Fruit fly (Drosophila melanogaster): ENCODE results near the gene CG34299.

The CG34299 gene

dm6 chr3R:30205946-30206345 is 43.4 kb upstream of the CG34299 start:
- TF ChIP-seq Mnt (GFP tag; optimal IDR thresholded peaks at IDR 0.05), result peak; percentile 24
- no peak for TF ChIP-seq kay (GFP tag; ENCODE audit: borderline replicate concordance)
- TF ChIP-seq CG11617 (GFP tag; optimal IDR thresholded peaks at IDR 0.05), result no peak
- TF ChIP-seq CG7045 (GFP tag; optimal IDR thresholded peaks at IDR 0.05), result no peak
- TF ChIP-seq cnc (optimal IDR thresholded peaks at IDR 0.05), result no peak
- peak; percentile 67 for TF ChIP-seq bab1 (GFP tag; optimal IDR thresholded peaks at IDR 0.05)

- TF ChIP-seq CG11617 (GFP tag; optimal IDR thresholded peaks at IDR 0.05) (no peak), CG7101 (tag; optimal IDR thresholded peaks at IDR 0.05) (no peak), bab1 (GFP tag; optimal IDR thresholded peaks at IDR 0.05) (no peak), Clk (GFP tag; optimal IDR thresholded peaks at IDR 0.05) (no peak), CG1620 (GFP tag; optimal IDR thresholded peaks at IDR 0.05) (no peak), cic (GFP tag; optimal IDR thresholded peaks at IDR 0.05) (no peak), CG14711 (tag; optimal IDR thresholded peaks at IDR 0.05) (no peak), CG7045 (GFP tag; optimal IDR thresholded peaks at IDR 0.05) (no peak), toe (GFP tag; optimal IDR thresholded peaks at IDR 0.05) (no peak), CG33017 (tag; optimal IDR thresholded peaks at IDR 0.05) (no peak), cnc (optimal IDR thresholded peaks at IDR 0.05) (no peak), Crg-1 (GFP tag; optimal IDR thresholded peaks at IDR 0.05) (no peak), CG5204 (GFP tag; optimal IDR thresholded peaks at IDR 0.05) (no peak), pad (GFP tag; optimal IDR thresholded peaks at IDR 0.05) (no peak), ovo (GFP tag; optimal IDR thresholded peaks at IDR 0.05) (no peak), tj (GFP tag; optimal IDR thresholded peaks at IDR 0.05) (no peak), kay (GFP tag; ENCODE audit: borderline replicate concordance) (no peak)
Measured at dm6 chr3R:30208011-30208410, 41.4 kb upstream of the CG34299 start.

- peak; percentile 59 for TF ChIP-seq tj (GFP tag; optimal IDR thresholded peaks at IDR 0.05)
- TF ChIP-seq pad (GFP tag; optimal IDR thresholded peaks at IDR 0.05), result peak; percentile 55
- TF ChIP-seq CG7045 (GFP tag; optimal IDR thresholded peaks at IDR 0.05), result peak; percentile 67
- peak; percentile 67 for TF ChIP-seq kay (GFP tag; ENCODE audit: borderline replicate concordance)
- TF ChIP-seq CG12768 (GFP tag; optimal IDR thresholded peaks at IDR 0.05), result peak; percentile 64
- peak; percentile 69 for TF ChIP-seq Hr96 (GFP tag; optimal IDR thresholded peaks at IDR 0.05)
- peak; percentile 69 for TF ChIP-seq CG1620 (GFP tag; optimal IDR thresholded peaks at IDR 0.05)
- TF ChIP-seq cic (GFP tag; optimal IDR thresholded peaks at IDR 0.05), result peak; percentile 51
- TF ChIP-seq cnc (optimal IDR thresholded peaks at IDR 0.05), result no peak
- TF ChIP-seq Clk (GFP tag; optimal IDR thresholded peaks at IDR 0.05), result peak; percentile 62
- peak; percentile 69 for TF ChIP-seq CG33017 (tag; optimal IDR thresholded peaks at IDR 0.05)
- TF ChIP-seq bab1 (GFP tag; optimal IDR thresholded peaks at IDR 0.05), result peak; percentile 84
- TF ChIP-seq ovo (GFP tag; optimal IDR thresholded peaks at IDR 0.05), result peak; percentile 52
- TF ChIP-seq CG14711 (tag; optimal IDR thresholded peaks at IDR 0.05), result peak; percentile 55
- TF ChIP-seq CG7101 (tag; optimal IDR thresholded peaks at IDR 0.05), result peak; percentile 75
- TF ChIP-seq Mnt (GFP tag; optimal IDR thresholded peaks at IDR 0.05), result peak; percentile 75
- TF ChIP-seq CG11617 (GFP tag; optimal IDR thresholded peaks at IDR 0.05), result peak; percentile 88
- peak; percentile 74 for TF ChIP-seq toe (GFP tag; optimal IDR thresholded peaks at IDR 0.05)
- peak; percentile 69 for TF ChIP-seq CG5204 (GFP tag; optimal IDR thresholded peaks at IDR 0.05)
- peak; percentile 45 for TF ChIP-seq Crg-1 (GFP tag; optimal IDR thresholded peaks at IDR 0.05)
Measured at dm6 chr3R:30208766-30209484, 40.5 kb upstream of the CG34299 start, which contains the start of gene RpS7. Gene RpS7 (minus strand): TSS chr3R:30209020.

- TF ChIP-seq CG33017 (tag; optimal IDR thresholded peaks at IDR 0.05), result no peak
- TF ChIP-seq CG14711 (tag; optimal IDR thresholded peaks at IDR 0.05), result no peak
- TF ChIP-seq Mnt (GFP tag; optimal IDR thresholded peaks at IDR 0.05), result no peak
- no peak for TF ChIP-seq kay (GFP tag; ENCODE audit: borderline replicate concordance)
- no peak for TF ChIP-seq Crg-1 (GFP tag; optimal IDR thresholded peaks at IDR 0.05)
Measured at dm6 chr3R:30209648-30210047, 39.7 kb upstream of the CG34299 start, which contains the start of gene Anp. Gene Anp (plus strand): TSS chr3R:30209948.

- TF ChIP-seq CG33017 (tag; optimal IDR thresholded peaks at IDR 0.05) (no peak), CG11617 (GFP tag; optimal IDR thresholded peaks at IDR 0.05) (no peak), Clk (GFP tag; optimal IDR thresholded peaks at IDR 0.05) (no peak), CG7045 (GFP tag; optimal IDR thresholded peaks at IDR 0.05) (no peak), cic (GFP tag; optimal IDR thresholded peaks at IDR 0.05) (no peak), Crg-1 (GFP tag; optimal IDR thresholded peaks at IDR 0.05) (no peak), CG14711 (tag; optimal IDR thresholded peaks at IDR 0.05) (no peak), Mnt (GFP tag; optimal IDR thresholded peaks at IDR 0.05) (no peak), CG1620 (GFP tag; optimal IDR thresholded peaks at IDR 0.05) (no peak), CG7101 (tag; optimal IDR thresholded peaks at IDR 0.05) (no peak), CG12768 (GFP tag; optimal IDR thresholded peaks at IDR 0.05) (no peak), pad (GFP tag; optimal IDR thresholded peaks at IDR 0.05) (no peak), Hr96 (GFP tag; optimal IDR thresholded peaks at IDR 0.05) (no peak), toe (GFP tag; optimal IDR thresholded peaks at IDR 0.05) (no peak), tj (GFP tag; optimal IDR thresholded peaks at IDR 0.05) (no peak), CG5204 (GFP tag; optimal IDR thresholded peaks at IDR 0.05) (no peak), bab1 (GFP tag; optimal IDR thresholded peaks at IDR 0.05) (no peak), cnc (optimal IDR thresholded peaks at IDR 0.05) (no peak), ovo (GFP tag; optimal IDR thresholded peaks at IDR 0.05) (no peak), kay (GFP tag; ENCODE audit: borderline replicate concordance) (no peak)
Measured at dm6 chr3R:30210560-30210959, 38.8 kb upstream of the CG34299 start, which contains the start of gene CecA1. Gene CecA1 (plus strand): TSS chr3R:30210874.

dm6 chr3R:30211856-30212255 is 37.5 kb upstream of the CG34299 start, which contains the start of gene CecA2:
Gene CecA2 (plus strand): TSS chr3R:30212156.
- no peak for TF ChIP-seq tj (GFP tag; optimal IDR thresholded peaks at IDR 0.05)
- no peak for TF ChIP-seq Crg-1 (GFP tag; optimal IDR thresholded peaks at IDR 0.05)
- no peak for TF ChIP-seq toe (GFP tag; optimal IDR thresholded peaks at IDR 0.05)
- TF ChIP-seq kay (GFP tag; ENCODE audit: borderline replicate concordance), result no peak
- TF ChIP-seq cic (GFP tag; optimal IDR thresholded peaks at IDR 0.05), result no peak
